Worm (Caenorhabditis elegans) whole organism, late embryonic: ENCODE measurements around the gene lir-1.

Source experiments
- F13H6.1 ChIP-seq: sonication (generic microtip); optimal IDR thresholded peaks from 2 replicates; lab custom pipeline; 2016; ENCODE audit warnings: missing genetic modification characterization, missing compliant biosample characterization
- K02D7.2 ChIP-seq: sonication (generic microtip); optimal IDR thresholded peaks from 2 replicates; lab custom pipeline; 2017; ENCODE audit warnings: mild to moderate bottlenecking, missing genetic modification characterization, missing compliant biosample characterization
- T23F11.4 ChIP-seq: fragments of 200-800 bp; sonication (Bioruptor generic); optimal IDR thresholded peaks from 2 replicates; lab custom pipeline; 2018; ENCODE audit warnings: mild to moderate bottlenecking, missing genetic modification characterization, missing compliant biosample characterization
- Y22D7AL.16 ChIP-seq: sonication (generic microtip); optimal IDR thresholded peaks from 2 replicates; lab custom pipeline; 2016; ENCODE audit warnings: missing genetic modification characterization, missing compliant biosample characterization
- ceh-18 ChIP-seq: sonication (generic microtip); optimal IDR thresholded peaks from 2 replicates; lab custom pipeline; 2016; ENCODE audit warnings: missing genetic modification characterization, missing compliant biosample characterization
- ceh-22 ChIP-seq: sonication (generic microtip); optimal IDR thresholded peaks from 2 replicates; lab custom pipeline; 2017; ENCODE audit warnings: missing biosample characterization, missing genetic modification characterization
- ceh-30 ChIP-seq: fragments of 150-350 bp; optimal IDR thresholded peaks from 2 replicates; lab custom pipeline; 2014; ENCODE audit warnings: missing biosample characterization, missing genetic modification characterization
- dmd-4 ChIP-seq: sonication (generic microtip); optimal IDR thresholded peaks from 2 replicates; lab custom pipeline; 2016; ENCODE audit warnings: borderline replicate concordance, missing genetic modification characterization, missing compliant biosample characterization
- fkh-10 ChIP-seq: fragments of 150-350 bp; optimal IDR thresholded peaks from 2 replicates; lab custom pipeline; 2014; ENCODE audit warnings: missing biosample characterization, missing genetic modification reagents, missing genetic modification characterization
- hlh-30 ChIP-seq: sonication (generic microtip); optimal IDR thresholded peaks from 2 replicates; lab custom pipeline; 2017; ENCODE audit warnings: antibody characterized with exemption, missing genetic modification characterization, missing compliant biosample characterization; ENCODE audit not compliant: insufficient read depth
- lim-6 ChIP-seq: sonication (generic microtip); optimal IDR thresholded peaks from 2 replicates; lab custom pipeline; 2016; ENCODE audit warnings: missing genetic modification characterization, missing compliant biosample characterization
- madf-2 ChIP-seq: sonication (generic microtip); optimal IDR thresholded peaks from 2 replicates; lab custom pipeline; 2017; ENCODE audit warnings: missing genetic modification characterization, missing compliant biosample characterization
- nfya-1 ChIP-seq: sonication (generic microtip); optimal IDR thresholded peaks from 2 replicates; lab custom pipeline; 2017; ENCODE audit warnings: missing genetic modification characterization, mild to moderate bottlenecking, missing compliant biosample characterization, antibody characterized with exemption, moderate library complexity
- nhr-232 ChIP-seq: sonication (generic microtip); optimal IDR thresholded peaks from 2 replicates; lab custom pipeline; 2016; ENCODE audit warnings: missing genetic modification characterization, missing compliant biosample characterization
- npax-4 ChIP-seq: sonication (generic microtip); optimal IDR thresholded peaks from 2 replicates; lab custom pipeline; 2016; ENCODE audit warnings: missing genetic modification characterization, missing compliant biosample characterization
- pqm-1 ChIP-seq: sonication (generic microtip); optimal IDR thresholded peaks from 2 replicates; lab custom pipeline; 2016; ENCODE audit warnings: missing genetic modification characterization, missing compliant biosample characterization
- rnt-1 ChIP-seq: sonication (generic microtip); optimal IDR thresholded peaks from 2 replicates; lab custom pipeline; 2016; ENCODE audit warnings: missing genetic modification characterization, missing compliant biosample characterization
- unc-55 ChIP-seq: sonication (generic microtip); optimal IDR thresholded peaks from 2 replicates; lab custom pipeline; 2017; ENCODE audit warnings: missing biosample characterization, missing genetic modification reagents, missing genetic modification characterization

The lir-1 gene

DNA sequence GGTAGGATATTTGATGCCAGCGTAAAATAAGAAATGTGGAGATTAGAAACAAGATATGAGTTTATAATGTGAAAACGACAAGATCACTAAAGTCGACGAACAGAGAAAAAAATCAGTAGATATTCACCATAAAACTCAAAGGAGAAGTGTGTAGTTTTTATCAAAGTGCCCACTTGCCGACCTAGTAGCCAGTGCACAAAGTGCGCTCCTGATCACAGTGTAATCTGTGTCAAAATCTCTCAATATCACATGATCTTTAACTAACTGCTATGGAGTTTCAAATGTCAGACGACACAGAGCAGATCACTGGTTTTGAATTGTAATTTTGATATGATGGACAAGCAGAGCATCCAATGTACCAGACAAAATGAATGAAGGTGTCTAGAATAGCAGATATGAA lies 48.7 kb downstream of the lir-1 start:
- TF ChIP-seq fkh-10: no peak
- peak; percentile 39 for TF ChIP-seq unc-55 (GFP tag; lab: Kevin White, UChicago)
- TF ChIP-seq F13H6.1 (tag; lab: Kevin White, UChicago): no peak
- TF ChIP-seq ceh-30: no peak
- no peak for TF ChIP-seq nhr-232
- no peak for TF ChIP-seq Y22D7AL.16
- TF ChIP-seq hlh-30 (tag; lab: Kevin White, UChicago): peak; percentile 42
- no peak for TF ChIP-seq pqm-1
- TF ChIP-seq ceh-22: no peak
- no peak for TF ChIP-seq K02D7.2 (tag; lab: Kevin White, UChicago)
- TF ChIP-seq T23F11.4 (GFP tag; lab: Kevin White, UChicago): no peak
- TF ChIP-seq, all 69 proteins: peak for 2

DNA sequence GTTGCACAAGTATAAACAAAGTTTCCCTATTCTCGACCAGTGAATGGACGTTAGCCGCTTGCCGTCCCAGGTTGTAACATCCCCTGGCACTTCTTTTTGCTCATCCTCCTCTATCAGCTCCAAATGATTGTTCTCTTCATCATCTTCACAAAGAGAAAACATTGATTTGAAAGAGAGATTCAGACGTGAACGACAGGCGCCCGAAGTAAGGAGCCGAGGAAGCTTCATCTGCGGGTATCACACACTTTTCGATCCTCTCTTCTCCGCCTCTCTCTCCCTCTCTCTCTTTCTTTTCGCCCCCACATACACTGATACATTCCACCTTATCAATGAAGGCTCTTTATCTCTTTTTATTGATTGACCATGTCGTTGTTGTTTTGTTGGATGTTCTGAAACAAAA lies 51.0 kb downstream of the lir-1 start:
- peak; percentile 53 for TF ChIP-seq unc-55 (GFP tag; lab: Kevin White, UChicago)
- peak; percentile 62 for TF ChIP-seq ceh-18 (tag; lab: Kevin White, UChicago)
- TF ChIP-seq rnt-1 (tag; lab: Kevin White, UChicago): peak; percentile 61
- no peak for TF ChIP-seq lim-6 (tag; lab: Kevin White, UChicago)

ce11 chrII:7724603-7725002 lies 52.8 kb downstream of the lir-1 start, which contains the start of gene cpna-2:
cpna-2 (plus strand) TSS chrII:7724903.
- TF ChIP-seq nfya-1 (tag; lab: Kevin White, UChicago): no peak
- no peak for TF ChIP-seq npax-4 (tag; lab: Kevin White, UChicago)
- TF ChIP-seq madf-2: no peak
- no peak for TF ChIP-seq lim-6 (tag; lab: Kevin White, UChicago)
- TF ChIP-seq dmd-4 (tag; lab: Kevin White, UChicago): no peak
